Worm (Caenorhabditis elegans): ENCODE results near the gene F43C9.1.

DNA sequence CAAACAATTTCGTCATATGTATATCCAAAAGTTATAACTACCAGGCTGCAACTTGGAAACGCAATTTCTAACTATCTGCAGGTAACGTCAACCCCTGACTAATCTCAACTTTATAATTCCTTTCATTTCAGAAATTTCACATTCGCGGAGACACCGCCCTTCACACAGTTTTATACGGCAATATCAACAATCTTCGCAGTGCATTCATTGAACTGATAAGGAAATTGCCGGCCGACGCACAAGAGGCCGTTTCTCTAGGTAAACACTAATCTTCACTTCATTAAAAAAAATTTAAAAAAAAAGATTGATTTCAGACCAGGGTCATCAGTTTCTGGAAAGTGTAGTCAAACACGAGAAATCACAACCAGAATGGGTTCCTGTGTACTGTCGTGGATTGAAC, 25.8 kb downstream of the F43C9.1 start:
- TF ChIP-seq ztf-23 (GFP tag; IDR thresholded peaks at IDR 0.05): no peak
- no peak for TF ChIP-seq T22C8.4 (GFP tag; IDR thresholded peaks at IDR 0.05)
- TF ChIP-seq klf-2 (GFP tag; conservative IDR thresholded peaks at IDR 0.05): no peak
- no peak for TF ChIP-seq tab-1 (GFP tag; IDR thresholded peaks at IDR 0.05)
- TF ChIP-seq med-1 (GFP tag; optimal IDR thresholded peaks at IDR 0.05; ENCODE audit: insufficient read depth): no peak
- TF ChIP-seq ref-1 (GFP tag; conservative IDR thresholded peaks at IDR 0.05): no peak
- TF ChIP-seq flt-1 (GFP tag; IDR thresholded peaks at IDR 0.05): no peak
- TF ChIP-seq ztf-29 (GFP tag; IDR thresholded peaks at IDR 0.05): no peak
